Worm (Caenorhabditis elegans): Measurements from ENCODE around the gene Y54G2A.76.
A peak's percentile ranks its signal among the peaks of the same experiment; 100 is the strongest.

Gene Y54G2A.76

DNA sequence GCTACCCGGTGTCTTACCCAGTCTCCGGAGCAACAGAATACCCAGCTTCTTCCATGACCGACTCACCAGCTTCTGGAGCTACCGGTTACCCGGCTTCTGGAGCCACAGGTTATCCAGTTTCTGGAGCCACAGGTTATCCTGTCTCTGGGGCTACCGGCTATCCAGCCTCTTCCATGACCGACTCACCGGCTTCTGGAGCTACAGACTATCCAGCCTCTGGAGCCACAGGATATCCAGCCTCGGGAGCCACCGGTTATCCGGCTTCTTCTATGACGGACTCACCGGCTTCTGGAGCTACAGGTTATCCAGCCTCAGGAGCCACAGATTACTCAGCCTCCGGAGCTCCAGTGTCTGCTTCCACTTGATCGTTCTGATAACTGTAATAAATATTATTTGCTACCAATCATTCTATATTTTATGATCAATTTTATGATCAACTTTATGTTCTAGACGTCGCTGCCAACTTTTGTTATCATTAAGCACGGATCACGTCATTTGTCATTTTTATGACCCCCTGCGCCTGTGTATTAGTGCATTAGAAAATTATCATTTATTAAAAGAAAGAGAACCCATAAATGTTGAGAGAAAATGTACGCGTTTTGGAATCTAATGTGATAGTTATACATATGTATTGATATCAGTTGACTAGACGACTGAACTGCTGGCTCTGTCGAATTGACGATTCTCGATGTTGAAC, 46.0 kb downstream of the Y54G2A.76 start (continued):
- peak; percentile 41 for TF ChIP-seq hlh-30 (tag; optimal IDR thresholded peaks at IDR 0.05; ENCODE audit: insufficient read depth)
- no peak for TF ChIP-seq zfp-2 (tag; optimal IDR thresholded peaks at IDR 0.05)
- no peak for TF ChIP-seq nhr-42 (GFP tag; IDR thresholded peaks at IDR 0.05)
- no peak for TF ChIP-seq nhr-41 (GFP tag; IDR thresholded peaks at IDR 0.05)
- TF ChIP-seq daf-12 (tag; optimal IDR thresholded peaks at IDR 0.05): no peak
- TF ChIP-seq tra-1 (GFP tag; IDR thresholded peaks at IDR 0.05): peak; percentile 77
- no peak for TF ChIP-seq mes-2 (tag; optimal IDR thresholded peaks at IDR 0.05; ENCODE audit: poor library complexity, severe bottlenecking)
- no peak for TF ChIP-seq ctbp-1 (GFP tag; IDR thresholded peaks at IDR 0.05)
- TF ChIP-seq ztf-7 (tag; optimal IDR thresholded peaks at IDR 0.05): no peak
- TF ChIP-seq unc-130 (GFP tag; optimal IDR thresholded peaks at IDR 0.05): no peak
- TF ChIP-seq jun-1 (tag; optimal IDR thresholded peaks at IDR 0.05): no peak
- no peak for TF ChIP-seq fkh-10 (GFP tag; optimal IDR thresholded peaks at IDR 0.05)
- no peak for TF ChIP-seq T26A8.4 (GFP tag; IDR thresholded peaks at IDR 0.05)
- TF ChIP-seq egl-27 (tag; optimal IDR thresholded peaks at IDR 0.05): no peak
- no peak for TF ChIP-seq arid-1 (GFP tag; conservative IDR thresholded peaks at IDR 0.05)
- TF ChIP-seq mxl-3 (GFP tag; optimal IDR thresholded peaks at IDR 0.05): no peak
- no peak for TF ChIP-seq attf-4 (tag; optimal IDR thresholded peaks at IDR 0.05)
- no peak for TF ChIP-seq dmd-9 (GFP tag; IDR thresholded peaks at IDR 0.05)
- TF ChIP-seq Y48G9A.11 (GFP tag; IDR thresholded peaks at IDR 0.05): no peak
- TF ChIP-seq ces-1 (GFP tag; optimal IDR thresholded peaks at IDR 0.05): no peak
- TF ChIP-seq ceh-20 (GFP tag; IDR thresholded peaks at IDR 0.05): peak; percentile 84
- TF ChIP-seq cey-2 (tag; optimal IDR thresholded peaks at IDR 0.05; ENCODE audit: borderline replicate concordance, insufficient read depth): no peak
- no peak for TF ChIP-seq mxl-2 (GFP tag; conservative IDR thresholded peaks at IDR 0.05)
- TF ChIP-seq hmg-1.1 (GFP tag; IDR thresholded peaks at IDR 0.05): no peak
- TF ChIP-seq zip-2 (tag; optimal IDR thresholded peaks at IDR 0.05): no peak
- TF ChIP-seq gei-8 (GFP tag; optimal IDR thresholded peaks at IDR 0.05): no peak
- no peak for TF ChIP-seq daf-19 (GFP tag; conservative IDR thresholded peaks at IDR 0.05)
- no peak for TF ChIP-seq lin-29 (GFP tag; IDR thresholded peaks at IDR 0.05)
- no peak for TF ChIP-seq ceh-44 (GFP tag; IDR thresholded peaks at IDR 0.05)
- no peak for TF ChIP-seq unc-39 (tag; optimal IDR thresholded peaks at IDR 0.05)
- TF ChIP-seq Y5F2A.4 (GFP tag; optimal IDR thresholded peaks at IDR 0.05): no peak
- TF ChIP-seq nhr-76 (tag; optimal IDR thresholded peaks at IDR 0.05): no peak
- TF ChIP-seq lsy-2 (tag; optimal IDR thresholded peaks at IDR 0.05): no peak
- no peak for TF ChIP-seq F44E2.7 (GFP tag; IDR thresholded peaks at IDR 0.05)
- TF ChIP-seq aly-2 (tag; optimal IDR thresholded peaks at IDR 0.05): no peak
- no peak for TF ChIP-seq nhr-111 (GFP tag; optimal IDR thresholded peaks at IDR 0.05)
- peak; percentile 77 for TF ChIP-seq hlh-11 (tag; optimal IDR thresholded peaks at IDR 0.05)
- TF ChIP-seq nhr-10 (tag; optimal IDR thresholded peaks at IDR 0.05): no peak
- TF ChIP-seq ceh-82 (tag; optimal IDR thresholded peaks at IDR 0.05): no peak
- TF ChIP-seq nhr-102 (tag; optimal IDR thresholded peaks at IDR 0.05): peak; percentile 46
- no peak for TF ChIP-seq mdt-29 (GFP tag; IDR thresholded peaks at IDR 0.05)
- no peak for TF ChIP-seq mdl-1 (tag; optimal IDR thresholded peaks at IDR 0.05)
- TF ChIP-seq set-16 (GFP tag; IDR thresholded peaks at IDR 0.05): peak; percentile 84
- TF ChIP-seq lim-7 (GFP tag; IDR thresholded peaks at IDR 0.05): no peak
- TF ChIP-seq snpc-4 (tag; optimal IDR thresholded peaks at IDR 0.05): no peak
- peak; percentile 85 for TF ChIP-seq dmd-6 (GFP tag; IDR thresholded peaks at IDR 0.05)
- TF ChIP-seq duxl-1 (tag; optimal IDR thresholded peaks at IDR 0.05; ENCODE audit: poor library complexity): no peak
- no peak for TF ChIP-seq unc-62 (GFP tag; optimal IDR thresholded peaks at IDR 0.05 in 1 of 2)
- TF ChIP-seq unc-62 (tag; optimal IDR thresholded peaks at IDR 0.05): no peak
- no peak for TF ChIP-seq Y105C5A.15 (GFP tag; IDR thresholded peaks at IDR 0.05)
- TF ChIP-seq daf-8 (GFP tag; IDR thresholded peaks at IDR 0.05): no peak

Data from whole organism, L4 larva.